Worm (Caenorhabditis elegans) whole organism, mixed stage, embryonic: ENCODE data around the gene W07B8.4.

Experiments
- blmp-1 ChIP-seq: fragments of 150-350 bp; optimal IDR thresholded peaks from 2 replicates; lab custom pipeline; 2014; ENCODE audit warnings: missing biosample characterization, missing genetic modification characterization
- cnd-1 ChIP-seq: fragments of 200-800 bp; sonication (Bioruptor generic); optimal IDR thresholded peaks from 2 replicates; lab custom pipeline; 2018; ENCODE audit warnings: mild to moderate bottlenecking, missing genetic modification characterization, missing compliant biosample characterization
- hlh-1 ChIP-seq: fragments of 150-350 bp; optimal IDR thresholded peaks from 2 replicates; lab custom pipeline; 2014; ENCODE audit warnings: missing biosample characterization, missing genetic modification reagents, missing genetic modification characterization
- lin-13 ChIP-seq: fragments of 150-350 bp; optimal IDR thresholded peaks from 2 replicates; lab custom pipeline; 2014; ENCODE audit warnings: missing biosample characterization, missing genetic modification characterization
- lsy-2 ChIP-seq: fragments of 150-350 bp; optimal IDR thresholded peaks from 2 replicates; lab custom pipeline; 2014; ENCODE audit warnings: missing biosample characterization, missing genetic modification characterization
- mab-5 ChIP-seq: fragments of 150-350 bp; optimal IDR thresholded peaks from 2 replicates; lab custom pipeline; 2014; ENCODE audit warnings: missing biosample characterization, missing genetic modification characterization
- nhr-2 ChIP-seq: fragments of 150-350 bp; optimal IDR thresholded peaks from 2 replicates; lab custom pipeline; 2014; ENCODE audit warnings: missing biosample characterization, missing genetic modification characterization
- nhr-76 ChIP-seq: sonication (generic microtip); optimal IDR thresholded peaks from 2 replicates; lab custom pipeline; 2017; ENCODE audit warnings: missing biosample characterization, missing genetic modification characterization
- unc-62 ChIP-seq: fragments of 150-350 bp; optimal IDR thresholded peaks from 2 replicates; lab custom pipeline; 2014; ENCODE audit warnings: missing biosample characterization, missing genetic modification reagents, missing genetic modification characterization
- ztf-11 ChIP-seq: fragments of 150-350 bp; optimal IDR thresholded peaks from 2 replicates; lab custom pipeline; 2014; ENCODE audit warnings: missing biosample characterization, missing genetic modification characterization

- TF ChIP-seq unc-62 (no peak), nhr-2 (tag; lab: Kevin White, UChicago) (no peak), ztf-11 (tag; lab: Kevin White, UChicago) (no peak), nhr-76 (no peak), lin-13 (tag; lab: Kevin White, UChicago) (no peak), hlh-1 (tag; lab: Kevin White, UChicago) (no peak), cnd-1 (tag; lab: Kevin White, UChicago) (no peak), mab-5 (no peak), blmp-1 (tag; lab: Kevin White, UChicago) (no peak), lsy-2 (tag; lab: Kevin White, UChicago) (no peak)
These were observed 29.0 kb upstream of the W07B8.4 start for ce11 chrV:1160716-1161115.
